Worm (Caenorhabditis elegans) whole organism, L1 larva: ENCODE results near the gene dhs-28.

Experiments
- C04F5.9 ChIP-seq: sonication (generic microtip); optimal IDR thresholded peaks from 2 replicates; lab custom pipeline; 2016; ENCODE audit warnings: missing genetic modification characterization, missing compliant biosample characterization
- C16A3.4 ChIP-seq: fragments of 150-350 bp; optimal IDR thresholded peaks from 2 replicates; lab custom pipeline; 2014; ENCODE audit warnings: missing biosample characterization, missing genetic modification characterization
- F16B12.6 ChIP-seq: fragments of 150-350 bp; optimal IDR thresholded peaks from 2 replicates; lab custom pipeline; 2014; ENCODE audit warnings: missing biosample characterization, missing genetic modification characterization
- Y116A8C.19 ChIP-seq: sonication (generic microtip); optimal IDR thresholded peaks from 2 replicates; lab custom pipeline; 2016; ENCODE audit warnings: missing compliant biosample characterization, missing genetic modification characterization, borderline replicate concordance
- alr-1 ChIP-seq: fragments of 200-800 bp; sonication (Bioruptor generic); optimal IDR thresholded peaks from 2 replicates; lab custom pipeline; 2018; ENCODE audit warnings: borderline replicate concordance, mild to moderate bottlenecking, missing genetic modification characterization, missing compliant biosample characterization
- ceh-63 ChIP-seq: fragments of 200-800 bp; sonication (Bioruptor generic); optimal IDR thresholded peaks from 2 replicates; lab custom pipeline; 2018; ENCODE audit warnings: mild to moderate bottlenecking, missing genetic modification characterization, missing compliant biosample characterization
- ceh-82 ChIP-seq, 3 experiments: fragments of 150-350 bp in 1 of 3; sonication (generic microtip) in 2 of 3; optimal IDR thresholded peaks; 2 replicates each; lab custom pipeline; 2014 to 2017; ENCODE audit warnings: missing biosample characterization in 3 of 3, missing genetic modification characterization in 3 of 3
- ceh-90 ChIP-seq: sonication (generic microtip); optimal IDR thresholded peaks from 2 replicates; lab custom pipeline; 2016; ENCODE audit warnings: missing genetic modification characterization, missing compliant biosample characterization
- efl-1 ChIP-seq, 4 experiments: fragments of 150-350 bp; optimal IDR thresholded peaks in 3 of 4; peaks in 1 of 4; 1 replicate in 1 of 4; 2 replicates in 3 of 4; lab custom pipeline; 2014; ENCODE audit warnings: missing biosample characterization in 2 of 4, missing genetic modification characterization in 2 of 4, missing genetic modification reagents in 2 of 4
- efl-3 ChIP-seq: fragments of 200-800 bp; sonication (Bioruptor generic); optimal IDR thresholded peaks from 2 replicates; lab custom pipeline; 2018; ENCODE audit warnings: mild to moderate bottlenecking, missing genetic modification characterization, missing compliant biosample characterization
- egl-13 ChIP-seq: sonication (generic microtip); optimal IDR thresholded peaks from 2 replicates; lab custom pipeline; 2016; ENCODE audit warnings: missing genotype, missing genetic modification reagents, missing genetic modification characterization, missing compliant biosample characterization
- elt-3 ChIP-seq, 6 experiments: fragments of 150-350 bp in 1 of 6; sonication (generic microtip); optimal IDR thresholded peaks; 2 replicates each; lab custom pipeline; 2017 to 2018; ENCODE audit warnings: missing biosample characterization in 6 of 6, missing genetic modification characterization in 6 of 6, inconsistent platforms in 1 of 6
- fkh-4 ChIP-seq: sonication (generic microtip); optimal IDR thresholded peaks from 2 replicates; lab custom pipeline; 2016; ENCODE audit warnings: missing compliant biosample characterization, missing genetic modification characterization, borderline replicate concordance
- fkh-8 ChIP-seq: sonication (generic microtip); optimal IDR thresholded peaks from 2 replicates; lab custom pipeline; 2016; ENCODE audit warnings: mild to moderate bottlenecking, missing genetic modification characterization, missing compliant biosample characterization
- grh-1 ChIP-seq: fragments of 200-800 bp; sonication (Bioruptor generic); IDR thresholded peaks from 2 replicates; pipeline ENCODE4 v1.3.6; 2022; ENCODE audit warnings: missing genetic modification reagents, missing genetic modification characterization, missing compliant biosample characterization
- hlh-17 ChIP-seq: fragments of 200-800 bp; sonication (Bioruptor generic); optimal IDR thresholded peaks from 2 replicates; lab custom pipeline; 2018; ENCODE audit warnings: missing genetic modification characterization, mild to moderate bottlenecking, missing compliant biosample characterization, moderate library complexity, borderline replicate concordance
- hlh-4 ChIP-seq: sonication (generic microtip); optimal IDR thresholded peaks from 2 replicates; lab custom pipeline; 2016; ENCODE audit warnings: mild to moderate bottlenecking, missing genetic modification characterization, missing compliant biosample characterization
- hpl-2 ChIP-seq: fragments of 150-350 bp; optimal IDR thresholded peaks from 2 replicates; lab custom pipeline; 2014; ENCODE audit warnings: missing biosample characterization, missing genetic modification reagents, missing genetic modification characterization
- irx-1 ChIP-seq: sonication (generic microtip); optimal IDR thresholded peaks from 2 replicates; lab custom pipeline; 2016; ENCODE audit warnings: missing genetic modification characterization, missing compliant biosample characterization
- isw-1 ChIP-seq: fragments of 200-800 bp; sonication (Bioruptor generic); IDR thresholded peaks from 2 replicates; pipeline ENCODE4 v1.3.6; 2022; ENCODE audit warnings: missing genetic modification characterization, missing compliant biosample characterization
- lin-13 ChIP-seq: fragments of 150-350 bp; optimal IDR thresholded peaks from 2 replicates; lab custom pipeline; 2014; ENCODE audit warnings: missing biosample characterization, missing genetic modification reagents, missing genetic modification characterization
- lin-14 ChIP-seq: fragments of 200-800 bp; sonication (Bioruptor generic); optimal IDR thresholded peaks from 2 replicates; lab custom pipeline; 2018; ENCODE audit warnings: mild to moderate bottlenecking, missing genetic modification characterization, moderate library complexity, missing compliant biosample characterization
- lin-15B ChIP-seq: fragments of 150-350 bp; sonication (generic microtip); optimal IDR thresholded peaks from 3 replicates; lab custom pipeline; 2014; ENCODE audit warnings: missing biosample characterization, missing genetic modification characterization
- lin-39 ChIP-seq: fragments of 150-350 bp; optimal IDR thresholded peaks from 2 replicates; lab custom pipeline; 2014; ENCODE audit warnings: missing biosample characterization, missing genetic modification reagents, missing genetic modification characterization
- lir-3 ChIP-seq: sonication (generic microtip); optimal IDR thresholded peaks from 2 replicates; lab custom pipeline; 2016; ENCODE audit warnings: mild to moderate bottlenecking, missing genetic modification characterization, moderate library complexity, missing compliant biosample characterization; ENCODE audit not compliant: poor library complexity
- nhr-11 ChIP-seq: fragments of 150-350 bp; optimal IDR thresholded peaks from 2 replicates; lab custom pipeline; 2014; ENCODE audit warnings: missing biosample characterization, missing genetic modification characterization
- nhr-19 ChIP-seq: fragments of 200-800 bp; sonication (Bioruptor generic); conservative IDR thresholded peaks from 2 replicates; pipeline ENCODE4 v1.3.6; 2022; ENCODE audit warnings: missing genetic modification characterization, missing compliant biosample characterization
- nhr-20 ChIP-seq: sonication (generic microtip); optimal IDR thresholded peaks from 2 replicates; lab custom pipeline; 2016; ENCODE audit warnings: mild to moderate bottlenecking, missing genetic modification characterization, missing compliant biosample characterization
- nhr-237 ChIP-seq: fragments of 150-350 bp; optimal IDR thresholded peaks from 2 replicates; lab custom pipeline; 2014; ENCODE audit warnings: missing biosample characterization, missing genetic modification characterization
- nhr-28 ChIP-seq: fragments of 150-350 bp; optimal IDR thresholded peaks from 2 replicates; lab custom pipeline; 2014; ENCODE audit warnings: missing biosample characterization, missing genetic modification characterization
- nhr-76 ChIP-seq: sonication (generic microtip); optimal IDR thresholded peaks from 2 replicates; lab custom pipeline; 2017; ENCODE audit warnings: missing biosample characterization, missing genetic modification characterization
- nhr-77 ChIP-seq: fragments of 150-350 bp; optimal IDR thresholded peaks from 2 replicates; lab custom pipeline; 2014; ENCODE audit warnings: missing biosample characterization, missing genetic modification characterization
- nhr-84 ChIP-seq: sonication (generic microtip); optimal IDR thresholded peaks from 2 replicates; lab custom pipeline; 2017; ENCODE audit warnings: missing biosample characterization, missing genetic modification characterization
- nhr-85 ChIP-seq: sonication (generic microtip); peaks from one replicate; lab custom pipeline; 2016; ENCODE audit warnings: missing genetic modification characterization, inconsistent platforms, missing compliant biosample characterization
- nhr-90 ChIP-seq: sonication (generic microtip); optimal IDR thresholded peaks from 2 replicates; lab custom pipeline; 2016; ENCODE audit warnings: mild to moderate bottlenecking, missing genetic modification characterization, missing compliant biosample characterization; ENCODE audit not compliant: poor library complexity
- pag-3 ChIP-seq: sonication (generic microtip); optimal IDR thresholded peaks from 2 replicates; lab custom pipeline; 2017; ENCODE audit warnings: missing genetic modification characterization, mild to moderate bottlenecking, missing compliant biosample characterization, antibody characterized with exemption, borderline replicate concordance; ENCODE audit not compliant: insufficient read depth
- pax-3 ChIP-seq: fragments of 200-800 bp; sonication (Bioruptor generic); optimal IDR thresholded peaks from 2 replicates; lab custom pipeline; 2018; ENCODE audit warnings: mild to moderate bottlenecking, missing genetic modification characterization, moderate library complexity, missing compliant biosample characterization
- pqm-1 ChIP-seq: sonication (generic microtip); optimal IDR thresholded peaks from 3 replicates; lab custom pipeline; 2017; ENCODE audit warnings: missing biosample characterization, missing genetic modification characterization
- rnt-1 ChIP-seq: sonication (generic microtip); optimal IDR thresholded peaks from 2 replicates; lab custom pipeline; 2016; ENCODE audit warnings: mild to moderate bottlenecking, missing genetic modification characterization, moderate library complexity, missing compliant biosample characterization
- snpc-4 ChIP-seq: fragments of 150-350 bp; optimal IDR thresholded peaks from 2 replicates; lab custom pipeline; 2014; ENCODE audit warnings: missing biosample characterization, missing genetic modification characterization
- snu-23 ChIP-seq: sonication (generic microtip); optimal IDR thresholded peaks from 2 replicates; lab custom pipeline; 2016; ENCODE audit warnings: missing genetic modification characterization, missing compliant biosample characterization
- sox-4 ChIP-seq: sonication (generic microtip); optimal IDR thresholded peaks from 2 replicates; lab custom pipeline; 2016; ENCODE audit warnings: missing genetic modification characterization, missing compliant biosample characterization
- sptf-1 ChIP-seq: fragments of 150-350 bp; optimal IDR thresholded peaks from 2 replicates; lab custom pipeline; 2014; ENCODE audit warnings: missing biosample characterization, missing genetic modification characterization
- sup-37 ChIP-seq: fragments of 200-800 bp; sonication (Bioruptor generic); optimal IDR thresholded peaks from 2 replicates; lab custom pipeline; 2018; ENCODE audit warnings: mild to moderate bottlenecking, missing genetic modification characterization, missing compliant biosample characterization
- swsn-7 ChIP-seq: sonication (generic microtip); optimal IDR thresholded peaks from 2 replicates; lab custom pipeline; 2016; ENCODE audit warnings: missing genetic modification characterization, missing compliant biosample characterization
- unc-130 ChIP-seq: fragments of 150-350 bp; optimal IDR thresholded peaks from 2 replicates; lab custom pipeline; 2017; ENCODE audit warnings: missing biosample characterization, missing genetic modification characterization, inconsistent platforms
- unc-62 ChIP-seq: fragments of 150-350 bp; optimal IDR thresholded peaks from 2 replicates; lab custom pipeline; 2014; ENCODE audit warnings: missing biosample characterization, missing genetic modification reagents, missing genetic modification characterization
- unc-98 ChIP-seq: fragments of 200-800 bp; sonication (Bioruptor generic); IDR thresholded peaks from 2 replicates; pipeline ENCODE4 v1.3.6; 2022; ENCODE audit warnings: missing genetic modification characterization, missing compliant biosample characterization
- xbp-1 ChIP-seq: sonication (generic microtip); optimal IDR thresholded peaks from 2 replicates; lab custom pipeline; 2016; ENCODE audit warnings: missing genetic modification characterization, missing compliant biosample characterization
- zag-1 ChIP-seq: fragments of 150-350 bp; optimal IDR thresholded peaks from 2 replicates; lab custom pipeline; 2014; ENCODE audit warnings: missing biosample characterization, missing genetic modification characterization
- zip-4 ChIP-seq: fragments of 200-800 bp; sonication (Bioruptor generic); optimal IDR thresholded peaks from 2 replicates; lab custom pipeline; 2018; ENCODE audit warnings: mild to moderate bottlenecking, missing genetic modification characterization, moderate library complexity, missing compliant biosample characterization
- ztf-4 ChIP-seq: fragments of 150-350 bp; optimal IDR thresholded peaks from 2 replicates; lab custom pipeline; 2014; ENCODE audit warnings: missing biosample characterization, missing genetic modification characterization

Gene dhs-28

ce11 chrX:6804857-6805256 is 13.4 kb upstream of the dhs-28 start (continued):
- TF ChIP-seq C04F5.9 (tag; lab: Kevin White, UChicago): no peak
- no peak for TF ChIP-seq alr-1 (tag; lab: Kevin White, UChicago)
- TF ChIP-seq ceh-90 (tag; lab: Kevin White, UChicago): no peak
- no peak for TF ChIP-seq hlh-4 (tag; lab: Kevin White, UChicago)
- TF ChIP-seq lin-13 (GFP tag; lab: Kevin White, UChicago): peak; percentile 42
- peak; percentile 32; the same call in 1 of the 2 replicates for TF ChIP-seq isw-1 (GFP tag; lab: Robert Waterston, UW)
- peak; percentile 17 for TF ChIP-seq irx-1 (tag; lab: Kevin White, UChicago)
- TF ChIP-seq lin-14: peak; percentile 72
- peak; percentile 56 to 94 for TF ChIP-seq efl-1 (optimal IDR thresholded peaks at IDR 0.05; lab: Kevin White, UChicago)
- TF ChIP-seq efl-1 (GFP tag; optimal IDR thresholded peaks at IDR 0.05 in 1 of 2; lab: Kevin White, UChicago): peak; percentile 94 to 99
- peak; percentile 54 for TF ChIP-seq swsn-7
- TF ChIP-seq nhr-19 (GFP tag; lab: Robert Waterston, UW): peak; percentile 59
- TF ChIP-seq elt-3 (tag; optimal IDR thresholded peaks at IDR 0.05; lab: Kevin White, UChicago): peak in 1 of 6 experiments; percentile 23
- TF ChIP-seq hpl-2: no peak
- no peak for TF ChIP-seq fkh-4
- no peak for TF ChIP-seq sup-37 (GFP tag; lab: Kevin White, UChicago)
- no peak for TF ChIP-seq nhr-28 (tag; lab: Kevin White, UChicago)
- no peak for TF ChIP-seq hlh-17 (GFP tag; lab: Kevin White, UChicago)
- TF ChIP-seq unc-130 (tag; lab: Kevin White, UChicago): peak; percentile 14
- TF ChIP-seq nhr-77: peak; percentile 10
- no peak for TF ChIP-seq pqm-1
- no peak for TF ChIP-seq zip-4 (GFP tag; lab: Kevin White, UChicago)
- no peak for TF ChIP-seq pag-3 (tag; lab: Kevin White, UChicago)
- TF ChIP-seq snpc-4 (tag; lab: Kevin White, UChicago): no peak
- TF ChIP-seq snu-23 (GFP tag; lab: Kevin White, UChicago): peak; percentile 73
- TF ChIP-seq ceh-82 (tag; optimal IDR thresholded peaks at IDR 0.05; lab: Kevin White, UChicago): peak; percentile 6 to 48 (median 28)
- TF ChIP-seq nhr-90 (tag; lab: Kevin White, UChicago): peak; percentile 53
- TF ChIP-seq egl-13 (tag; lab: Kevin White, UChicago): no peak
- TF ChIP-seq xbp-1 (tag; lab: Kevin White, UChicago): peak; percentile 72
- no peak for TF ChIP-seq Y116A8C.19 (tag; lab: Kevin White, UChicago)
- peak; percentile 46 for TF ChIP-seq lin-39 (tag; lab: Kevin White, UChicago)
- peak; percentile 61 for TF ChIP-seq rnt-1 (tag; lab: Kevin White, UChicago)
- no peak for TF ChIP-seq efl-3 (GFP tag; lab: Kevin White, UChicago)
- TF ChIP-seq unc-62 (GFP tag; lab: Kevin White, UChicago): no peak
- TF ChIP-seq nhr-20 (tag; lab: Kevin White, UChicago): peak; percentile 67
- no peak for TF ChIP-seq nhr-84 (tag; lab: Kevin White, UChicago)
- no peak for TF ChIP-seq ceh-63 (GFP tag; lab: Kevin White, UChicago)
- TF ChIP-seq pax-3 (tag; lab: Kevin White, UChicago): no peak
- TF ChIP-seq unc-98 (GFP tag; lab: Robert Waterston, UW): no peak
- TF ChIP-seq lin-15B (tag; lab: Kevin White, UChicago): peak; percentile 12
- no peak for TF ChIP-seq F16B12.6
- TF ChIP-seq grh-1 (GFP tag; lab: Robert Waterston, UW): peak; percentile 58
- peak; percentile 49 for TF ChIP-seq C16A3.4
- TF ChIP-seq nhr-85: peak; percentile 75
- peak; percentile 15 for TF ChIP-seq nhr-11
- TF ChIP-seq sptf-1 (tag; lab: Kevin White, UChicago): no peak
- no peak for TF ChIP-seq ztf-4 (tag; lab: Kevin White, UChicago)
- TF ChIP-seq sox-4: no peak
- no peak for TF ChIP-seq nhr-76 (tag; lab: Kevin White, UChicago)
- TF ChIP-seq zag-1 (tag; lab: Kevin White, UChicago): no peak
- TF ChIP-seq nhr-237 (tag; lab: Kevin White, UChicago): no peak
- no peak for TF ChIP-seq fkh-8
- peak; percentile 39 for TF ChIP-seq lir-3 (tag; lab: Kevin White, UChicago)
